Fruit fly (Drosophila melanogaster): Measurements from ENCODE around the gene CG2656.

DNA sequence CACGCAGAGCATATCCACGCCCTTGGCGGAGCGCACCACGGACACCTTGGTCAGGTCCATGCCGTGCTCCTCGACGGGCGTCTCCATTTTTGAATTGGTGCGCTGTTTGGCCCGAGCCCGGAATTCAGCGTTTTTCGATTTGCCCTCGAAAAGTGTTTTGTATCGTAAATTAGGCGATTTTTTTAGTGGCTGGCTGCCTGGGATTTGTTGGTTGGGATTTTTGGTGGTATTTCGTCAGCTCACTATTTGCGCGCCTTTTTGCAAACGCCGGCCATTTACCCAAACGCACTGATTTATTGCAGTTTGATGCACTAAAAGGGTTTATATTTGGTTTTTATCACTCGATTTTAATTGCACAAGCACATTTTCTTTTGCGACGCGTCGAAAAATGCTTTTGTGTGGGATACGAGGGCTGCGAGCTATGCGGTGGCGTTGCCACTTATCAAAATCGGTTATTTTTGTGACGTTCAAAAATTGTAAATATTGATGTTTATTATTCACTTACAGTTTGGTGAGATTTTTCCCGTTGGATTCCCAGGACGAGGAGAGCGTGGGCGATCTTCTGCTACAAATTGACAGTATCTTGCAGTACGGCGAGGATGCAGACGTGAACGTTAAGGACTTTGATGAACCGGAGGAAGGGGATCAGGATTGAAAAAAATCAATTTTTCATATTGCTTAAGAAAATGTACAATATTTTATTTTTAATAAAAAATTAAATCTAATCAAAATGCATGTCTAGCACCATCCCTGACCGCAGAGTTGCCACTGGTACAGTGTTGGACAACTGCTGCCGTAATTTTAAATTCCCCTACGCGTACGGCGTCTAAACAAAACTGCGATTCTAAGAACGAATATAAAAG lies 6.3 kb downstream of the CG2656 start, which contains the start of the genes gfzf and Sas-4:
- no peak for TF ChIP-seq ttk (optimal IDR thresholded peaks at IDR 0.05)
- no peak for TF ChIP-seq psq (optimal IDR thresholded peaks at IDR 0.05)
